Worm (Caenorhabditis elegans): ENCODE measurements around the gene str-244.

DNA sequence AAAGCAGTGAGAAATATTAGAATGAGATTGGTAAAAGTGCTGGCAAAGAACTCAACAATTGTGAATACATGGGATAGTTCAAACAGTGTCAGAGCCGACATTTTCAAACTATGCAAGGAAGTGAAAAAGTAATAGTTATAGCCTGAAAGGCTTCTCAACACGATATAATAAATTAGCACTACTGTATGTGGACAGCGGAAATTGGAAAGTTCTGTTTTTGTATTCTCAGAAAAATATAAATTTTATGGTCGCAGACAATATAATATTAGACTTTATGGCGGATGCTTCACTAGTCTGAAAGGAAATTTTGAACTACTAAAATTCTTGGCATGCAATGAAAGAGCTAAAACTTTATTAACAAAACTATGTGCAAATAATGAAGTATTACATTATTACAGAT is 46.9 kb upstream of the str-244 start, which contains the start of gene str-69:
- TF ChIP-seq ceh-82 (tag; optimal IDR thresholded peaks at IDR 0.05) (no peak), egl-27 (tag; optimal IDR thresholded peaks at IDR 0.05) (no peak), unc-62 (GFP tag; optimal IDR thresholded peaks at IDR 0.05) (no peak), ztf-11 (tag; optimal IDR thresholded peaks at IDR 0.05) (no peak), R02D3.7 (tag; optimal IDR thresholded peaks at IDR 0.05) (no peak)
